Fruit fly (Drosophila melanogaster): ENCODE data around the gene VhaM9.7-a.

DNA sequence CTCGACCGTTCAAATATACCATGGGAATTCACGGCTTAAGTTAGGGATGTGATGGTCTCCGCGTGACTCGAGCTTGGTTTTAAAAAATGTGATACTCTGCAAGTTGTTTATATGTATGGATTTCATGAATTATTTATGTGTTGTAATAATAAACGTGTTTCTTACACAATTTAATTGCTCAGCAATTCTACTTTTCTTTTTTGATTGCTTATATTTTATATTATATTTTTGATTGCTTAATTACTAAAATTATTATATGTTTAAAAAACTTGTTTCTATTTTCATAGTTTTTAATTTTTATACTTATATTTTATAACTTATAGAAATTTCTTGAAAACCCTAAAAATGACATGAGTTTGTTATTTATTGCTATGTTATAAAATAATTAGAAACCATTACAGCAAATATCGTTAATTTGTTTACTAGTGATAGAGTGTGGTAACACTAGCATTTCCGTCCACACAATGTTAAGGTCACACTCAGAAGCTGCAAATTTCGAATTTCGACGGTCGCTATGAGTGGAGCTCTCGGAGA lies 8.1 kb upstream of the VhaM9.7-a start, which contains the start of the genes ago and CG1265:
- no peak for TF ChIP-seq oc (tag; optimal IDR thresholded peaks at IDR 0.05)
- TF ChIP-seq CG10366 (GFP tag; IDR thresholded peaks at IDR 0.05) = peak; percentile 9; the same call in 1 of the 2 replicates
- no peak for TF ChIP-seq prd (optimal IDR thresholded peaks at IDR 0.05)
- TF ChIP-seq prd (GFP tag; IDR thresholded peaks at IDR 0.05) = peak; percentile 42; the same call in 1 of the 3 replicates
- TF ChIP-seq eve (GFP tag; optimal IDR thresholded peaks at IDR 0.05) = no peak
- peak; percentile 5 for TF ChIP-seq Hsf (GFP tag; optimal IDR thresholded peaks at IDR 0.05)
- no peak for TF ChIP-seq Elba2 (GFP tag; optimal IDR thresholded peaks at IDR 0.05)
- no peak for TF ChIP-seq gcm2 (GFP tag; optimal IDR thresholded peaks at IDR 0.05)
- peak; percentile 37 for TF ChIP-seq tin (GFP tag; optimal IDR thresholded peaks at IDR 0.05)
- no peak for TF ChIP-seq CG7271 (tag; optimal IDR thresholded peaks at IDR 0.05)
- no peak for TF ChIP-seq tna (GFP tag; IDR thresholded peaks at IDR 0.05; ENCODE audit: partially characterized antibody)
- TF ChIP-seq ham (GFP tag; IDR thresholded peaks at IDR 0.05) = no peak
